Fruit fly (Drosophila melanogaster): ENCODE data around the gene CG31495.

The CG31495 gene

DNA sequence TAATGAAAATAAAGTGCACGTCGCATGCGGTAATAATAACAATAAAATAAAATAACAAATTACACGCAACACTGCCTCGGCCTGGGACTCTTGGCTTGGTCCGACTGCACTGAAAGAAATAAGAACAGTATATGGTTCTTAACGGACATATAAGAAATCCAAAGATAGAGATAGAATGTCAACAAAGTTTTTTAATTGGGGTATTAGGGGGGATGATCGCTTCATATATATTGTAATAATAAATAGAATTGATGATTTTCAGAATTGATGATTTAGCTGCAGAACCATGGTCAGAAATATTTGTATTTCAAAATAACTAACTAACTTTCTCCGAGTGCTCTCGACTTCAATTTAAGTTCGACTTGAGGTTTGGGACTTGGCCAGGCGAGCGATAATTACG lies 43.7 kb downstream of the CG31495 start:
- peak; percentile 10 for TF ChIP-seq br (GFP tag; optimal IDR thresholded peaks at IDR 0.05)
- TF ChIP-seq dsf (GFP tag; optimal IDR thresholded peaks at IDR 0.05; ENCODE audit: borderline replicate concordance), result no peak
- no peak for TF ChIP-seq lola (GFP tag; optimal IDR thresholded peaks at IDR 0.05)
- peak; percentile 27 for TF ChIP-seq dmrt93B (GFP tag; optimal IDR thresholded peaks at IDR 0.05)
- no peak for TF ChIP-seq GATAd (GFP tag; optimal IDR thresholded peaks at IDR 0.05)
- TF ChIP-seq psq (GFP tag; optimal IDR thresholded peaks at IDR 0.05), result peak; percentile 34
- TF ChIP-seq rgr (GFP tag; optimal IDR thresholded peaks at IDR 0.05), result no peak
- no peak for TF ChIP-seq Myc (optimal IDR thresholded peaks at IDR 0.05)
- peak; percentile 52 for TF ChIP-seq h (GFP tag; optimal IDR thresholded peaks at IDR 0.05)
- TF ChIP-seq foxo (GFP tag; optimal IDR thresholded peaks at IDR 0.05), result peak in 1 of 2 experiments; percentile 69
- TF ChIP-seq OdsH (GFP tag; optimal IDR thresholded peaks at IDR 0.05), result peak; percentile 14
- TF ChIP-seq ey (GFP tag; optimal IDR thresholded peaks at IDR 0.05), result peak; percentile 6
- no peak for TF ChIP-seq Dif (GFP tag; optimal IDR thresholded peaks at IDR 0.05; ENCODE audit: partially characterized antibody)
- TF ChIP-seq Dfd (GFP tag; optimal IDR thresholded peaks at IDR 0.05), result no peak
- peak; percentile 63 for TF ChIP-seq Sp1 (GFP tag; optimal IDR thresholded peaks at IDR 0.05)
- TF ChIP-seq N (GFP tag; optimal IDR thresholded peaks at IDR 0.05), result no peak
- peak; percentile 59 for TF ChIP-seq HLH106 (tag; optimal IDR thresholded peaks at IDR 0.05)
- peak; percentile 66 for TF ChIP-seq fru (GFP tag; optimal IDR thresholded peaks at IDR 0.05)

- peak; percentile 19 for TF ChIP-seq fru (GFP tag; optimal IDR thresholded peaks at IDR 0.05)
- peak in 1 of 2 experiments; percentile 44 for TF ChIP-seq dl (GFP tag; optimal IDR thresholded peaks at IDR 0.05; ENCODE audit: insufficient read depth in 1 of 2, partially characterized antibody in 2 of 2)
- TF ChIP-seq usp (GFP tag; optimal IDR thresholded peaks at IDR 0.05), result no peak
- TF ChIP-seq OdsH (GFP tag; optimal IDR thresholded peaks at IDR 0.05), result no peak
- peak; percentile 36 for TF ChIP-seq Vsx2 (GFP tag; optimal IDR thresholded peaks at IDR 0.05; ENCODE audit: partially characterized antibody)
- TF ChIP-seq Dif (GFP tag; optimal IDR thresholded peaks at IDR 0.05; ENCODE audit: partially characterized antibody), result peak; percentile 60
Observed at dm6 chr3R:13794666-13795055, 45.1 kb downstream of the CG31495 start.

- no peak for TF ChIP-seq woc (GFP tag; optimal IDR thresholded peaks at IDR 0.05)
- TF ChIP-seq br (GFP tag; optimal IDR thresholded peaks at IDR 0.05), result no peak
- no peak for TF ChIP-seq N (GFP tag; optimal IDR thresholded peaks at IDR 0.05)
- TF ChIP-seq pan (optimal IDR thresholded peaks at IDR 0.05), result no peak
- TF ChIP-seq lola (GFP tag; optimal IDR thresholded peaks at IDR 0.05), result no peak
- no peak for TF ChIP-seq Rel (GFP tag; optimal IDR thresholded peaks at IDR 0.05)
- no peak for TF ChIP-seq Rel (tag; optimal IDR thresholded peaks at IDR 0.05)
- no peak for TF ChIP-seq dsf (GFP tag; optimal IDR thresholded peaks at IDR 0.05; ENCODE audit: borderline replicate concordance)
- TF ChIP-seq Myc (optimal IDR thresholded peaks at IDR 0.05), result no peak
- TF ChIP-seq Hr83 (GFP tag; optimal IDR thresholded peaks at IDR 0.05; ENCODE audit: poor library complexity, severe bottlenecking), result no peak
- TF ChIP-seq ey (GFP tag; optimal IDR thresholded peaks at IDR 0.05), result no peak
- no peak for TF ChIP-seq GATAd (GFP tag; optimal IDR thresholded peaks at IDR 0.05)
- TF ChIP-seq HLH106 (tag; optimal IDR thresholded peaks at IDR 0.05), result peak; percentile 68
- no peak for TF ChIP-seq Hr78 (GFP tag; optimal IDR thresholded peaks at IDR 0.05)
- no peak for TF ChIP-seq CrebA (GFP tag; optimal IDR thresholded peaks at IDR 0.05; ENCODE audit: borderline replicate concordance)
- TF ChIP-seq Dfd (GFP tag; optimal IDR thresholded peaks at IDR 0.05), result no peak
- peak; percentile 71 for TF ChIP-seq Sp1 (GFP tag; optimal IDR thresholded peaks at IDR 0.05)
- TF ChIP-seq rgr (GFP tag; optimal IDR thresholded peaks at IDR 0.05), result no peak
- no peak for TF ChIP-seq Hnf4 (GFP tag; optimal IDR thresholded peaks at IDR 0.05)
- TF ChIP-seq Dif (GFP tag; optimal IDR thresholded peaks at IDR 0.05; ENCODE audit: partially characterized antibody), result peak; percentile 25
- TF ChIP-seq sage (GFP tag; optimal IDR thresholded peaks at IDR 0.05), result no peak
- TF ChIP-seq dmrt93B (GFP tag; optimal IDR thresholded peaks at IDR 0.05), result peak; percentile 57
- TF ChIP-seq brk (GFP tag; optimal IDR thresholded peaks at IDR 0.05), result no peak
- TF ChIP-seq Jra (GFP tag; optimal IDR thresholded peaks at IDR 0.05), result no peak
- TF ChIP-seq Abd-B (GFP tag; optimal IDR thresholded peaks at IDR 0.05), result no peak
- no peak for TF ChIP-seq usp (GFP tag; optimal IDR thresholded peaks at IDR 0.05)
- no peak for TF ChIP-seq jim (GFP tag; optimal IDR thresholded peaks at IDR 0.05)
- peak; percentile 28 for TF ChIP-seq h (GFP tag; optimal IDR thresholded peaks at IDR 0.05)
- TF ChIP-seq CG9705 (GFP tag; optimal IDR thresholded peaks at IDR 0.05), result peak; percentile 19
- no peak for TF ChIP-seq Vsx2 (GFP tag; optimal IDR thresholded peaks at IDR 0.05; ENCODE audit: partially characterized antibody)
- peak; percentile 30 for TF ChIP-seq fru (GFP tag; optimal IDR thresholded peaks at IDR 0.05)
- TF ChIP-seq psq (GFP tag; optimal IDR thresholded peaks at IDR 0.05), result peak; percentile 17
- no peak for TF ChIP-seq OdsH (GFP tag; optimal IDR thresholded peaks at IDR 0.05)
- no peak for TF ChIP-seq tai (GFP tag; optimal IDR thresholded peaks at IDR 0.05)
- TF ChIP-seq CG32264 (GFP tag; optimal IDR thresholded peaks at IDR 0.05), result no peak
- TF ChIP-seq sv (GFP tag; optimal IDR thresholded peaks at IDR 0.05), result no peak
- no peak for TF ChIP-seq Mio (GFP tag; optimal IDR thresholded peaks at IDR 0.05)
- TF ChIP-seq dl (GFP tag; optimal IDR thresholded peaks at IDR 0.05; ENCODE audit: insufficient read depth in 1 of 2, partially characterized antibody in 2 of 2), result no peak
- peak in 1 of 2 experiments; percentile 69 for TF ChIP-seq foxo (GFP tag; optimal IDR thresholded peaks at IDR 0.05)
Observed at dm6 chr3R:13793979-13794665, 45.6 kb downstream of the CG31495 start.

Data from whole organism, wandering third instar larva.